Worm (Caenorhabditis elegans): Measurements from ENCODE around the gene H03G16.7.

DNA sequence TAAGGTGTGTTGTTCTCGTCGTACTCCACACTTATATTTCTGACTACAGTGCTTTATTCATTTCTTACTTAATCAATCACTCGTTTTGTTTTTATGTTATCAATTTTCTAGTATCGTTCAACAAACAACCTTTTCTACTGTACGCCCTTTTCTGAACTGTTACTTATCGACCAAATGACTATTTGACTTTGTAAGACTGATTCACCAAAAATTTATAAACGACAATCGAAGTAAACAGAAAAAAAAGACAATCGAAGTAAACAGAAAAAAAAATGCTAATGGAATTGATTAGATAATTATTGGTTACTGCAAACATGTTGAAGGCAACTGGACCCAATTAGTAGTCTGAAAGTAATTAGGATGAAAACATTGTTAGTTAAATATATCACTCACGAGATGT is 5.8 kb downstream of the H03G16.7 start:
- TF ChIP-seq him-1 (tag; optimal IDR thresholded peaks at IDR 0.05) (no peak), dao-5 (tag; optimal IDR thresholded peaks at IDR 0.05) (no peak), W03F9.2 (tag; optimal IDR thresholded peaks at IDR 0.05) (no peak)

All from whole organism, L4/young adult.